Worm (Caenorhabditis elegans): Measurements from ENCODE around the gene C16C8.5.

ce11 chrII:3472817-3473216 lies 27.6 kb upstream of the C16C8.5 start, which contains the start of gene Y49F6B.6:
- TF ChIP-seq bed-3 (GFP tag; optimal IDR thresholded peaks at IDR 0.05) (no peak), lin-13 (tag; optimal IDR thresholded peaks at IDR 0.05) (no peak), elt-3 (tag; optimal IDR thresholded peaks at IDR 0.05) (no peak), pha-4 (tag; optimal IDR thresholded peaks at IDR 0.05) (no peak), snpc-4 (tag; optimal IDR thresholded peaks at IDR 0.05) (no peak), ces-1 (GFP tag; optimal IDR thresholded peaks at IDR 0.05) (no peak), ztf-11 (tag; optimal IDR thresholded peaks at IDR 0.05) (no peak), unc-62 (GFP tag; optimal IDR thresholded peaks at IDR 0.05) (no peak), lsy-2 (tag; optimal IDR thresholded peaks at IDR 0.05) (no peak), nhr-28 (tag; optimal IDR thresholded peaks at IDR 0.05) (no peak), nhr-237 (tag; optimal IDR thresholded peaks at IDR 0.05) (no peak)

Measured in whole organism, mixed stage, embryonic.